Worm (Caenorhabditis elegans): Measurements from ENCODE around the gene ZK896.1.
A peak's percentile ranks its signal among the peaks of the same experiment; 100 is the strongest.

ZK896.1 gene

ce11 chrIV:12859797-12860196 lies 15.4 kb downstream of the ZK896.1 start, which contains the start of gene gcy-18:
Gene gcy-18 (plus strand): TSS chrIV:12860097.
- no peak for TF ChIP-seq daf-12 (tag; optimal IDR thresholded peaks at IDR 0.05)
- TF ChIP-seq nhr-76 (tag; optimal IDR thresholded peaks at IDR 0.05) = no peak
- no peak for TF ChIP-seq dmd-9 (GFP tag; IDR thresholded peaks at IDR 0.05)
- TF ChIP-seq F44E2.7 (GFP tag; IDR thresholded peaks at IDR 0.05) = no peak
- peak in 1 of 2 experiments; percentile 77 for TF ChIP-seq unc-62 (GFP tag; optimal IDR thresholded peaks at IDR 0.05 in 1 of 2)
- TF ChIP-seq unc-62 (tag; optimal IDR thresholded peaks at IDR 0.05) = no peak
- no peak for TF ChIP-seq pha-4 (GFP tag; IDR thresholded peaks at IDR 0.05)
- no peak for TF ChIP-seq pha-4 (tag; optimal IDR thresholded peaks at IDR 0.05)

- TF ChIP-seq R02D3.7 (tag; optimal IDR thresholded peaks at IDR 0.05) = no peak
- no peak for TF ChIP-seq set-16 (GFP tag; IDR thresholded peaks at IDR 0.05)
- no peak for TF ChIP-seq mxl-2 (GFP tag; conservative IDR thresholded peaks at IDR 0.05)
- no peak for TF ChIP-seq snpc-4 (tag; optimal IDR thresholded peaks at IDR 0.05)
- no peak for TF ChIP-seq daf-8 (GFP tag; IDR thresholded peaks at IDR 0.05)
- peak; percentile 41 for TF ChIP-seq aha-1 (tag)
- no peak for TF ChIP-seq tra-1 (GFP tag; IDR thresholded peaks at IDR 0.05)
Observed at ce11 chrIV:12855248-12855647, 19.9 kb downstream of the ZK896.1 start, which contains the start of gene nstp-5. Gene nstp-5 (plus strand): TSS chrIV:12855548.

- TF ChIP-seq hlh-11 (tag; optimal IDR thresholded peaks at IDR 0.05) (peak; percentile 25), dpl-1 (GFP tag; optimal IDR thresholded peaks at IDR 0.05) (peak; percentile 47), lin-38 (GFP tag; IDR thresholded peaks at IDR 0.05) (peak; percentile 38; the same call in 1 of the 2 replicates), dmd-6 (GFP tag; IDR thresholded peaks at IDR 0.05) (0 out of 2 replicates have a peak, but pooled peaks have one; percentile 19), gei-8 (GFP tag; optimal IDR thresholded peaks at IDR 0.05) (no peak), nhr-28 (tag; optimal IDR thresholded peaks at IDR 0.05) (peak; percentile 3), pha-4 (GFP tag; IDR thresholded peaks at IDR 0.05) (peak; percentile 15; the same call in 1 of the 2 replicates), pha-4 (tag; optimal IDR thresholded peaks at IDR 0.05) (no peak), daf-12 (tag; optimal IDR thresholded peaks at IDR 0.05) (no peak), jun-1 (tag; optimal IDR thresholded peaks at IDR 0.05) (no peak), mes-2 (tag; optimal IDR thresholded peaks at IDR 0.05; ENCODE audit: poor library complexity, severe bottlenecking) (peak; percentile 19)
Observed at ce11 chrIV:12854372-12855114, 20.6 kb downstream of the ZK896.1 start.

- TF ChIP-seq lsy-2 (tag; optimal IDR thresholded peaks at IDR 0.05) (peak in 1 of 2 experiments; percentile 12), attf-4 (tag; optimal IDR thresholded peaks at IDR 0.05) (no peak), aha-1 (tag) (peak; percentile 41), daf-16 (GFP tag; optimal IDR thresholded peaks at IDR 0.05) (no peak), daf-16 (tag; optimal IDR thresholded peaks at IDR 0.05) (peak; percentile 12), mes-2 (tag; optimal IDR thresholded peaks at IDR 0.05; ENCODE audit: poor library complexity, severe bottlenecking) (peak; percentile 4), hmg-1.1 (GFP tag; IDR thresholded peaks at IDR 0.05) (peak; percentile 32; the same call in 1 of the 2 replicates), dve-1 (tag; optimal IDR thresholded peaks at IDR 0.05; ENCODE audit: insufficient read depth) (peak; percentile 24), lin-1 (GFP tag; IDR thresholded peaks at IDR 0.05) (no peak)
Observed at ce11 chrIV:12849030-12849560, 26.1 kb downstream of the ZK896.1 start, which contains the start of gene srf-3. Gene srf-3 (plus strand): TSS chrIV:12849510.

ce11 chrIV:12845596-12845995 lies 29.6 kb downstream of the ZK896.1 start, which contains the start of gene txt-19:
Gene txt-19 (plus strand): TSS chrIV:12845899.
- peak; percentile 21 for TF ChIP-seq rbr-2 (tag; optimal IDR thresholded peaks at IDR 0.05)
- peak; percentile 16 for TF ChIP-seq hlh-11 (tag; optimal IDR thresholded peaks at IDR 0.05)
- TF ChIP-seq aly-2 (tag; optimal IDR thresholded peaks at IDR 0.05) = no peak
- no peak for TF ChIP-seq vab-7 (GFP tag; IDR thresholded peaks at IDR 0.05)
- TF ChIP-seq dmd-6 (GFP tag; IDR thresholded peaks at IDR 0.05) = no peak
- no peak for TF ChIP-seq zip-11 (GFP tag; IDR thresholded peaks at IDR 0.05)
- peak; percentile 71 for TF ChIP-seq set-16 (GFP tag; IDR thresholded peaks at IDR 0.05)
- TF ChIP-seq hlh-30 (tag; optimal IDR thresholded peaks at IDR 0.05; ENCODE audit: insufficient read depth) = no peak
- peak; percentile 5 for TF ChIP-seq sdz-12 (GFP tag; optimal IDR thresholded peaks at IDR 0.05)
- no peak for TF ChIP-seq nhr-25 (tag; optimal IDR thresholded peaks at IDR 0.05; ENCODE audit: borderline replicate concordance, insufficient read depth)
- TF ChIP-seq lsy-2 (tag; optimal IDR thresholded peaks at IDR 0.05) = no peak
- peak; percentile 28 for TF ChIP-seq aha-1 (tag)
- no peak for TF ChIP-seq D1046.2 (GFP tag; IDR thresholded peaks at IDR 0.05)
- no peak for TF ChIP-seq zag-1 (tag; optimal IDR thresholded peaks at IDR 0.05)

All from whole organism, L4 larva.